Worm (Caenorhabditis elegans): ENCODE results near the gene fbxb-49.

DNA sequence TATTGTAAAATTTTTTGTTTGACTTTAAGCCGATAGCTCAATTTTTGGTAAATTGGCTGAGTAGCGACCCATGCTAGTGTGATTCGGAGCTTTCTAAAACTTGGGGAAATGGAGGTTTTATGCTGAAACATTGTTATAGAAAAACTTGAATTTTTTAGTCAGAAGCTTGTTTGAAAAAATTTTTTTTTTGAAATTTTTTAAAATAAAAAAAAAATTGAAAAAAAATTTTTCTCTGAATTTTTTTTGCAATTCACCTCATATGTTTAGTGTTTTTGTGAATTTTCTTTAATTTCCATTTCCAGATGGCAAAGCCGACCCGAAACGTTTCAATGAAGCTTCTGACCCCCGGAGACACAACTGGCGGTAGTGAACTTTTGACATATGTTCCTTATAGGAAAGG lies 39.3 kb upstream of the fbxb-49 start, which contains the start of gene Y51H7BR.4:
- no peak for TF ChIP-seq ceh-13 (GFP tag; optimal IDR thresholded peaks at IDR 0.05)
- TF ChIP-seq tbx-37 (GFP tag; conservative IDR thresholded peaks at IDR 0.05) = no peak
- no peak for TF ChIP-seq aly-1 (tag; optimal IDR thresholded peaks at IDR 0.05)
- TF ChIP-seq hmg-4 (GFP tag; optimal IDR thresholded peaks at IDR 0.05) = no peak
- no peak for TF ChIP-seq flt-1 (GFP tag; IDR thresholded peaks at IDR 0.05)
- no peak for TF ChIP-seq ets-7 (tag; optimal IDR thresholded peaks at IDR 0.05)
- TF ChIP-seq sea-1 (GFP tag; conservative IDR thresholded peaks at IDR 0.05) = no peak
- TF ChIP-seq ceh-36 (tag; optimal IDR thresholded peaks at IDR 0.05) = no peak
- no peak for TF ChIP-seq B0310.2 (tag; optimal IDR thresholded peaks at IDR 0.05)
- no peak for TF ChIP-seq ama-1 (optimal IDR thresholded peaks at IDR 0.05)
- no peak for TF ChIP-seq hnd-1 (tag; optimal IDR thresholded peaks at IDR 0.05)
- TF ChIP-seq F13C5.2 (tag; optimal IDR thresholded peaks at IDR 0.05) = no peak
- no peak for TF ChIP-seq tra-4 (tag; optimal IDR thresholded peaks at IDR 0.05)
